Worm (Caenorhabditis elegans) whole organism, L1 larva: Measurements from ENCODE around the gene Y105C5A.13.

Experiments
- ama-1 ChIP-seq: fragments of 150-350 bp; optimal IDR thresholded peaks from 2 replicates; lab custom pipeline; 2014
- elt-3 ChIP-seq, 6 experiments: fragments of 150-350 bp in 1 of 6; sonication (generic microtip); optimal IDR thresholded peaks; 2 replicates each; lab custom pipeline; 2017 to 2018; ENCODE audit warnings: missing biosample characterization in 6 of 6, missing genetic modification characterization in 6 of 6, inconsistent platforms in 1 of 6
- fkh-10 ChIP-seq: sonication (generic microtip); optimal IDR thresholded peaks from 2 replicates; lab custom pipeline; 2017; ENCODE audit warnings: missing biosample characterization, missing genetic modification reagents, missing genetic modification characterization
- lin-15B ChIP-seq: fragments of 150-350 bp; sonication (generic microtip); optimal IDR thresholded peaks from 3 replicates; lab custom pipeline; 2014; ENCODE audit warnings: missing biosample characterization, missing genetic modification characterization
- lin-35 ChIP-seq, 2 experiments: fragments of 150-350 bp; optimal IDR thresholded peaks; 2 replicates each; lab custom pipeline; 2014; ENCODE audit warnings: missing biosample characterization in 2 of 2, missing genetic modification characterization in 2 of 2, missing genetic modification reagents in 2 of 2
- nhr-84 ChIP-seq: sonication (generic microtip); optimal IDR thresholded peaks from 2 replicates; lab custom pipeline; 2017; ENCODE audit warnings: missing biosample characterization, missing genetic modification characterization
- pqm-1 ChIP-seq: sonication (generic microtip); optimal IDR thresholded peaks from 3 replicates; lab custom pipeline; 2017; ENCODE audit warnings: missing biosample characterization, missing genetic modification characterization
- rnt-1 ChIP-seq: sonication (generic microtip); optimal IDR thresholded peaks from 2 replicates; lab custom pipeline; 2016; ENCODE audit warnings: mild to moderate bottlenecking, missing genetic modification characterization, moderate library complexity, missing compliant biosample characterization
- skn-1 ChIP-seq: fragments of 150-350 bp; optimal IDR thresholded peaks from 2 replicates; lab custom pipeline; 2014; ENCODE audit warnings: missing biosample characterization, missing genetic modification characterization
- sptf-1 ChIP-seq: fragments of 150-350 bp; optimal IDR thresholded peaks from 2 replicates; lab custom pipeline; 2014; ENCODE audit warnings: missing biosample characterization, missing genetic modification characterization
- tbx-2 ChIP-seq: sonication (generic microtip); optimal IDR thresholded peaks from 2 replicates; lab custom pipeline; 2016; ENCODE audit warnings: missing genetic modification characterization, missing compliant biosample characterization
- xbp-1 ChIP-seq: sonication (generic microtip); optimal IDR thresholded peaks from 2 replicates; lab custom pipeline; 2016; ENCODE audit warnings: missing genetic modification characterization, missing compliant biosample characterization
- zag-1 ChIP-seq: fragments of 150-350 bp; optimal IDR thresholded peaks from 2 replicates; lab custom pipeline; 2014; ENCODE audit warnings: missing biosample characterization, missing genetic modification characterization

ce11 chrIV:15640852-15641251 lies at the start of gene Y105C5A.13:
- no peak for TF ChIP-seq lin-15B (tag; lab: Kevin White, UChicago)
- TF ChIP-seq elt-3 (tag; optimal IDR thresholded peaks at IDR 0.05; lab: Kevin White, UChicago): no peak
- TF ChIP-seq skn-1 (tag; lab: Kevin White, UChicago): no peak
- no peak for TF ChIP-seq ama-1 (lab: Kevin White, UChicago)
- no peak for TF ChIP-seq xbp-1 (tag; lab: Kevin White, UChicago)
- TF ChIP-seq nhr-84 (tag; lab: Kevin White, UChicago): no peak
- no peak for TF ChIP-seq rnt-1 (tag; lab: Kevin White, UChicago)
- TF ChIP-seq pqm-1 (tag; lab: Kevin White, UChicago): no peak
- no peak for TF ChIP-seq fkh-10 (GFP tag; lab: Kevin White, UChicago)
- TF ChIP-seq tbx-2 (tag; lab: Kevin White, UChicago): no peak
- peak in 1 of 2 experiments; percentile 17 for TF ChIP-seq lin-35 (GFP tag; optimal IDR thresholded peaks at IDR 0.05; lab: Kevin White, UChicago)
- TF ChIP-seq zag-1: no peak
- TF ChIP-seq sptf-1: no peak
